Fruit fly (Drosophila melanogaster): ENCODE data around the gene CG18178.

DNA sequence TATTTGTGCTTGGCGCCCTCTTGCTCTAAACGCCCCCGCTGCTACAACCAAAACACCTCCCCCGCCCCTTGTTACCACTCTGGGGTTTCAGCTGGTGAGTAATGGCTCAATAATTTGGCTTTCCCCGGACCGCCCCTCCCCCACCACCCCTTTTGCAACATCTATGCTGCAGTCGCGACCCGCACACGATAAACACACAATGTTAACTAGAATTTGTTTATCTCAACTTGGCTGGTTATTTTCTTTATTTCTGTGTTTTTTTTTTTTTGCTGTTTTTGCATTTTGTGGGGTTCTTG, 46.7 kb upstream of the CG18178 start:
- TF ChIP-seq tna (GFP tag; IDR thresholded peaks at IDR 0.05; ENCODE audit: partially characterized antibody) = no peak
- no peak for TF ChIP-seq ems (GFP tag; optimal IDR thresholded peaks at IDR 0.05)
- TF ChIP-seq unc-4 (GFP tag; IDR thresholded peaks at IDR 0.05; ENCODE audit: partially characterized antibody) = no peak
- no peak for TF ChIP-seq stc (GFP tag; IDR thresholded peaks at IDR 0.05)
- no peak for TF ChIP-seq stwl (tag; optimal IDR thresholded peaks at IDR 0.05)
- no peak for TF ChIP-seq CG15479 (GFP tag; optimal IDR thresholded peaks at IDR 0.05)

Measured in whole organism, embryonic.